Fruit fly (Drosophila melanogaster) whole organism, wandering third instar larva: ENCODE measurements around the gene Polr2J.
A peak's percentile ranks its signal among the peaks of the same experiment; 100 is the strongest.

Source experiments
- Abd-B ChIP-seq: fragments of >200 bp; optimal IDR thresholded peaks from 2 replicates; lab custom pipeline; 2017; ENCODE audit warnings: missing biosample characterization, missing genetic modification characterization
- Dif ChIP-seq: fragments of 200-275, 200-300 bp; sonication (Bioruptor generic); optimal IDR thresholded peaks from 2 replicates; lab custom pipeline; 2018; ENCODE audit warnings: missing biosample characterization, missing genetic modification characterization; ENCODE audit not compliant: partially characterized antibody
- Hr78 ChIP-seq: fragments of >200 bp; optimal IDR thresholded peaks from 2 replicates; lab custom pipeline; 2017; ENCODE audit warnings: missing biosample characterization, missing genetic modification characterization
- Mio ChIP-seq: sonication (Bioruptor generic); optimal IDR thresholded peaks from 2 replicates; lab custom pipeline; 2016; ENCODE audit warnings: missing biosample characterization, missing genetic modification characterization
- OdsH ChIP-seq: fragments of 200-800 bp; sonication (Bioruptor generic); optimal IDR thresholded peaks from 2 replicates; lab custom pipeline; 2016; ENCODE audit warnings: missing biosample characterization, mild to moderate bottlenecking, missing genetic modification characterization
- Rel ChIP-seq, 2 experiments: fragments of 200-800 bp; sonication (Bioruptor generic) in 1 of 2; optimal IDR thresholded peaks; 2 replicates in 1 of 2; 3 replicates in 1 of 2; lab custom pipeline; 2016 to 2019; ENCODE audit warnings: mild to moderate bottlenecking in 2 of 2, missing biosample characterization in 2 of 2, missing genetic modification characterization in 2 of 2, moderate library complexity in 1 of 2
- dmrt93B ChIP-seq: fragments of 200-800 bp; sonication (Bioruptor generic); optimal IDR thresholded peaks from 2 replicates; lab custom pipeline; 2018; ENCODE audit warnings: missing biosample characterization, mild to moderate bottlenecking, missing genetic modification characterization
- h ChIP-seq: fragments of 200-800 bp; sonication (Bioruptor generic); optimal IDR thresholded peaks from 3 replicates; lab custom pipeline; 2016; ENCODE audit warnings: missing biosample characterization, mild to moderate bottlenecking, missing genetic modification characterization
- lola ChIP-seq: fragments of >200 bp; optimal IDR thresholded peaks from 2 replicates; lab custom pipeline; 2017; ENCODE audit warnings: missing biosample characterization, missing genetic modification characterization
- psq ChIP-seq: fragments of 200-800 bp; sonication (Bioruptor generic); optimal IDR thresholded peaks from 3 replicates; lab custom pipeline; 2017; ENCODE audit warnings: missing biosample characterization, mild to moderate bottlenecking, missing genetic modification characterization, moderate library complexity
- sage ChIP-seq: fragments of 200-800 bp; sonication (Bioruptor generic); optimal IDR thresholded peaks from 2 replicates; lab custom pipeline; 2016; ENCODE audit warnings: missing biosample characterization, mild to moderate bottlenecking, missing genetic modification characterization
- tai ChIP-seq: sonication (Bioruptor generic); optimal IDR thresholded peaks from 2 replicates; lab custom pipeline; 2016; ENCODE audit warnings: missing biosample characterization, missing genetic modification characterization
- usp ChIP-seq: fragments of >200 bp; optimal IDR thresholded peaks from 2 replicates; lab custom pipeline; 2017; ENCODE audit warnings: missing biosample characterization, missing genetic modification characterization
- woc ChIP-seq: sonication (Bioruptor generic); optimal IDR thresholded peaks from 2 replicates; lab custom pipeline; 2016; ENCODE audit warnings: missing biosample characterization, mild to moderate bottlenecking, missing genetic modification characterization

DNA sequence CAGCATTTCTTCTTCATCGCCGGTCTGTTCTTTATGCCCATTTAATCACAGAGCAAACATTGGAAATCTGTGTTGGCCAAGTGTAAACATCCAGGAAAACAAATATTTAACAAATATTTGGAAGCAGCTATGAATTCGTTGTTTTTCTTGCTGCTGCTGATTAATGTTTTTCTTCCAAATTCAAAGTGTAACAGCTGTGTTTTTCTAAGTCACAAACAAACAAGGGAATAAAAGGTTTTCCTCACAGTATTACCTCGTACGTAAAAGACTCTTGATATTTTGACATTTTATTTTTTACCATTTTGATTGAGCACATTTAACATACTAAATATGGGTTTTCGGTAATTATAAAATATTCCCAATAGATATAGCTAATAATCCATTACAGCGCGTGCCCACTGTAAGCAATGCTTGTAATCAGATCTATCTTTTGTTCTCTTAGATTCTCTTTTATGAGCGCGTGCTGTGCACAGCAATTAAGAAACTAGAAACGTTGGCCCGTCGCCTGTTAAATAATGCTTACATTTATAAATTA is 31.4 kb downstream of the Polr2J start:
- TF ChIP-seq tai (GFP tag; lab: Kevin White, UChicago) (peak; percentile 55), psq (GFP tag; lab: Kevin White, UChicago) (peak; percentile 60), Hr78 (GFP tag; lab: Kevin White, UChicago) (no peak), Rel (GFP tag; optimal IDR thresholded peaks at IDR 0.05; lab: Kevin White, UChicago) (no peak), Rel (tag; optimal IDR thresholded peaks at IDR 0.05; lab: Kevin White, UChicago) (no peak), lola (GFP tag; lab: Kevin White, UChicago) (no peak), sage (GFP tag; lab: Kevin White, UChicago) (no peak), Mio (no peak), Abd-B (no peak), OdsH (GFP tag; lab: Kevin White, UChicago) (peak; percentile 66), h (peak; percentile 62), woc (GFP tag; lab: Kevin White, UChicago) (no peak), usp (GFP tag; lab: Kevin White, UChicago) (no peak), dmrt93B (GFP tag; lab: Kevin White, UChicago) (peak; percentile 10), Dif (GFP tag; lab: Kevin White, UChicago) (no peak)
